Fruit fly (Drosophila melanogaster): ENCODE results near the gene Npc1a.
A peak's percentile ranks its signal among the peaks of the same experiment; 100 is the strongest.

Gene Npc1a

dm6 chr2L:10249655-10250202 is 28.7 kb upstream of the Npc1a start:
- TF ChIP-seq CTCF (optimal IDR thresholded peaks at IDR 0.05) (no peak), CG8478 (optimal IDR thresholded peaks at IDR 0.05) (no peak)

dm6 chr2L:10246785-10247190 is 25.8 kb upstream of the Npc1a start, which contains the start of gene chico:
Gene chico (minus strand): TSS chr2L:10247078.
- no peak for TF ChIP-seq CG8478 (optimal IDR thresholded peaks at IDR 0.05)
- TF ChIP-seq CTCF (optimal IDR thresholded peaks at IDR 0.05) = peak; percentile 45 to 46

dm6 chr2L:10238726-10239652 is 18.0 kb upstream of the Npc1a start, which contains the start of gene me31B:
Gene me31B (plus strand): TSS chr2L:10239341.
- TF ChIP-seq CTCF (optimal IDR thresholded peaks at IDR 0.05) (no peak), CG8478 (optimal IDR thresholded peaks at IDR 0.05) (no peak)

- TF ChIP-seq CTCF (optimal IDR thresholded peaks at IDR 0.05) (no peak), CG8478 (optimal IDR thresholded peaks at IDR 0.05) (no peak)
These were observed 16.9 kb upstream of the Npc1a start, which contains the start of gene mthl15 for dm6 chr2L:10237725-10238446. Gene mthl15 (minus strand): TSS chr2L:10238317.

dm6 chr2L:10232827-10233226 is 11.8 kb upstream of the Npc1a start:
- TF ChIP-seq CG8478 (optimal IDR thresholded peaks at IDR 0.05) = no peak
- TF ChIP-seq CTCF (optimal IDR thresholded peaks at IDR 0.05) = no peak

- TF ChIP-seq CTCF (optimal IDR thresholded peaks at IDR 0.05) (no peak), CG8478 (optimal IDR thresholded peaks at IDR 0.05) (no peak)
These were observed 11.3 kb upstream of the Npc1a start, which contains the start of gene eEF1delta for dm6 chr2L:10232152-10232816. Gene eEF1delta (plus strand): TSS chr2L:10232507.

dm6 chr2L:10231510-10231909 is 10.5 kb upstream of the Npc1a start, which contains the start of gene ova:
Gene ova (minus strand): TSS chr2L:10231692.
- TF ChIP-seq CTCF (optimal IDR thresholded peaks at IDR 0.05) = no peak
- no peak for TF ChIP-seq CG8478 (optimal IDR thresholded peaks at IDR 0.05)

- TF ChIP-seq CTCF (optimal IDR thresholded peaks at IDR 0.05) = no peak
- no peak for TF ChIP-seq CG8478 (optimal IDR thresholded peaks at IDR 0.05)
These were observed 10.1 kb upstream of the Npc1a start for dm6 chr2L:10231092-10231494.

- TF ChIP-seq CG8478 (optimal IDR thresholded peaks at IDR 0.05) (no peak), CTCF (optimal IDR thresholded peaks at IDR 0.05) (no peak)
These were observed 9.4 kb upstream of the Npc1a start for dm6 chr2L:10230455-10230854.

- TF ChIP-seq CTCF (optimal IDR thresholded peaks at IDR 0.05) (no peak), CG8478 (optimal IDR thresholded peaks at IDR 0.05) (no peak)
These were observed 5.8 kb upstream of the Npc1a start, which contains the start of gene CG5708 for dm6 chr2L:10226724-10227407. Gene CG5708 (minus strand): TSS chr2L:10226808.

- TF ChIP-seq CG8478 (optimal IDR thresholded peaks at IDR 0.05) (no peak), CTCF (optimal IDR thresholded peaks at IDR 0.05) (no peak)
These were observed 5.3 kb upstream of the Npc1a start for dm6 chr2L:10226213-10226723.

dm6 chr2L:10222550-10223231 is 1.7 kb upstream of the Npc1a start, which contains the start of gene Bcs1:
Gene Bcs1 (plus strand): TSS chr2L:10222657.
- TF ChIP-seq CTCF (optimal IDR thresholded peaks at IDR 0.05) = no peak
- no peak for TF ChIP-seq CG8478 (optimal IDR thresholded peaks at IDR 0.05)

- TF ChIP-seq CTCF (optimal IDR thresholded peaks at IDR 0.05) (no peak), CG8478 (optimal IDR thresholded peaks at IDR 0.05) (no peak)
These were observed 330 bp upstream of the Npc1a start for dm6 chr2L:10221387-10221705.

Data from S2 (cell line).